Fruit fly (Drosophila melanogaster): ENCODE results near the gene Coq3.

Coq3 gene

dm6 chr2L:21153844-21154243, 4.6 kb downstream of the Coq3 start (continued):
- no peak for TF ChIP-seq CG15696 (tag; optimal IDR thresholded peaks at IDR 0.05)
- no peak for TF ChIP-seq MTF-1 (GFP tag; optimal IDR thresholded peaks at IDR 0.05; ENCODE audit: borderline replicate concordance)
- TF ChIP-seq CG7839 (tag; optimal IDR thresholded peaks at IDR 0.05), result no peak
- TF ChIP-seq CG10366 (GFP tag; IDR thresholded peaks at IDR 0.05), result no peak
- no peak for TF ChIP-seq lola (GFP tag; optimal IDR thresholded peaks at IDR 0.05)
- no peak for TF ChIP-seq Nf-YB (GFP tag; optimal IDR thresholded peaks at IDR 0.05)
- TF ChIP-seq MBD-R2 (GFP tag; IDR thresholded peaks at IDR 0.05), result peak; percentile 86
- no peak for TF ChIP-seq nom (GFP tag; optimal IDR thresholded peaks at IDR 0.05)
- TF ChIP-seq phol (tag; optimal IDR thresholded peaks at IDR 0.05), result peak; percentile 13
- TF ChIP-seq CG13296 (GFP tag; optimal IDR thresholded peaks at IDR 0.05), result no peak
- no peak for TF ChIP-seq CG11696 (GFP tag; IDR thresholded peaks at IDR 0.05)
- peak; percentile 22 for TF ChIP-seq Fer1 (GFP tag; optimal IDR thresholded peaks at IDR 0.05)
- no peak for TF ChIP-seq jumu (GFP tag; optimal IDR thresholded peaks at IDR 0.05)
- TF ChIP-seq CG13287 (GFP tag; IDR thresholded peaks at IDR 0.05; ENCODE audit: partially characterized antibody), result peak; percentile 62
- TF ChIP-seq Dll (GFP tag; IDR thresholded peaks at IDR 0.05; ENCODE audit: partially characterized antibody), result no peak
- no peak for TF ChIP-seq CG12942 (GFP tag; optimal IDR thresholded peaks at IDR 0.05)
- TF ChIP-seq CG18011 (GFP tag; optimal IDR thresholded peaks at IDR 0.05), result no peak
- TF ChIP-seq croc (GFP tag; conservative IDR thresholded peaks at IDR 0.05), result no peak
- TF ChIP-seq hth (optimal IDR thresholded peaks at IDR 0.05), result no peak
- peak; percentile 14 for TF ChIP-seq CG15601 (tag; optimal IDR thresholded peaks at IDR 0.05)
- TF ChIP-seq gfzf (GFP tag; optimal IDR thresholded peaks at IDR 0.05), result peak; percentile 55
- peak; percentile 78 for TF ChIP-seq stwl (tag; optimal IDR thresholded peaks at IDR 0.05)
- TF ChIP-seq CG12219 (GFP tag; optimal IDR thresholded peaks at IDR 0.05), result no peak

DNA sequence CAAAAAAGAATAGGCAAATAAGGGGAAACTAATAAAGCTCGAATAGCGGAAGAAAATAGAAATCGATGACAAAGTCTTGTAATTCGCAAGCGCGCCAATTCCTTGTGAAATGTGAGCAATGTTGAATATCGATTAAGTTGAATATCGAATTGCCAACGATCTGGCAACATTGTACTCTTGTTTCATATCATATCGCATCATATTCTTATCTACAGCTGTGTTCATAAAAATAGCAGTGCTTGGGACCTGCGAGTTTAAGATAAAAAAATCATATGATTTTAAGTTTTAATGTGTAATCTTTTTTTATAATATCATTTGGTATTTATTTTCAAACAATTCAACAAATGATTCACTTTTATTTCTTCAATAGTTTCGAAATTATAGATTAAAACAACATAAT, 9.4 kb downstream of the Coq3 start:
- TF ChIP-seq Nf-YB (GFP tag; optimal IDR thresholded peaks at IDR 0.05) (peak; percentile 26), Bgb (GFP tag; IDR thresholded peaks at IDR 0.05; ENCODE audit: partially characterized antibody) (peak; percentile 72; the same call in 1 of the 2 replicates), pan (optimal IDR thresholded peaks at IDR 0.05) (no peak), pan (GFP tag; optimal IDR thresholded peaks at IDR 0.05 in 1 of 2, IDR thresholded peaks at IDR 0.05 in 1 of 2) (peak in 1 of 2 experiments; percentile 78), Doc2 (GFP tag; IDR thresholded peaks at IDR 0.05) (no peak), Antp (GFP tag; optimal IDR thresholded peaks at IDR 0.05) (peak; percentile 14), Bdp1 (GFP tag; optimal IDR thresholded peaks at IDR 0.05) (no peak), CG9797 (GFP tag; optimal IDR thresholded peaks at IDR 0.05) (no peak), CG3995 (GFP tag; optimal IDR thresholded peaks at IDR 0.05) (no peak), stwl (tag; optimal IDR thresholded peaks at IDR 0.05) (peak; percentile 90), Max (GFP tag; optimal IDR thresholded peaks at IDR 0.05) (no peak), CG11085 (GFP tag; IDR thresholded peaks at IDR 0.05) (no peak), wor (GFP tag; IDR thresholded peaks at IDR 0.05) (no peak), CG3065 (GFP tag; optimal IDR thresholded peaks at IDR 0.05) (no peak), CG2129 (GFP tag; IDR thresholded peaks at IDR 0.05; ENCODE audit: partially characterized antibody) (no peak), CG4707 (GFP tag; optimal IDR thresholded peaks at IDR 0.05) (peak; percentile 28), CG7928 (GFP tag; optimal IDR thresholded peaks at IDR 0.05) (no peak), CG12299 (tag; optimal IDR thresholded peaks at IDR 0.05) (peak; percentile 33), vfl (GFP tag; optimal IDR thresholded peaks at IDR 0.05) (no peak), H15 (GFP tag; IDR thresholded peaks at IDR 0.05) (no peak), CG16813 (GFP tag; IDR thresholded peaks at IDR 0.05; ENCODE audit: partially characterized antibody) (peak; percentile 45; the same call in 1 of the 3 replicates), CG7357 (GFP tag; IDR thresholded peaks at IDR 0.05) (no peak), exex (tag; optimal IDR thresholded peaks at IDR 0.05) (peak; percentile 27), zf30C (GFP tag; optimal IDR thresholded peaks at IDR 0.05) (no peak), PHDP (tag; optimal IDR thresholded peaks at IDR 0.05) (peak; percentile 59), Lim3 (GFP tag; IDR thresholded peaks at IDR 0.05) (no peak), Spps (tag; optimal IDR thresholded peaks at IDR 0.05) (peak; percentile 47), Nf-YC (tag; optimal IDR thresholded peaks at IDR 0.05) (no peak), CG5245 (GFP tag; optimal IDR thresholded peaks at IDR 0.05) (no peak), CG2202 (tag; optimal IDR thresholded peaks at IDR 0.05) (no peak)

Measured in whole organism, embryonic.